Worm (Caenorhabditis elegans) whole organism, late embryonic: ENCODE results near the gene fbxb-75.

Source experiments
- Y22D7AL.16 ChIP-seq: sonication (generic microtip); optimal IDR thresholded peaks from 2 replicates; lab custom pipeline; 2016; ENCODE audit warnings: missing genetic modification characterization, missing compliant biosample characterization
- ama-1 ChIP-seq: fragments of 150-350 bp; optimal IDR thresholded peaks from 2 replicates; lab custom pipeline; 2014
- ceh-30 ChIP-seq: fragments of 150-350 bp; optimal IDR thresholded peaks from 2 replicates; lab custom pipeline; 2014; ENCODE audit warnings: missing biosample characterization, missing genetic modification characterization
- ceh-48 ChIP-seq: sonication (generic microtip); optimal IDR thresholded peaks from 2 replicates; lab custom pipeline; 2016; ENCODE audit warnings: missing genetic modification characterization, inconsistent platforms, missing compliant biosample characterization
- che-1 ChIP-seq: sonication (generic microtip); optimal IDR thresholded peaks from 2 replicates; lab custom pipeline; 2016; ENCODE audit warnings: mild to moderate bottlenecking, missing genetic modification characterization, missing compliant biosample characterization
- elt-2 ChIP-seq: sonication (generic microtip); optimal IDR thresholded peaks from 2 replicates; lab custom pipeline; 2016; ENCODE audit warnings: missing genetic modification reagents, missing genetic modification characterization, missing compliant biosample characterization
- fkh-10 ChIP-seq: fragments of 150-350 bp; optimal IDR thresholded peaks from 2 replicates; lab custom pipeline; 2014; ENCODE audit warnings: missing biosample characterization, missing genetic modification reagents, missing genetic modification characterization
- nhr-11 ChIP-seq: fragments of 150-350 bp; optimal IDR thresholded peaks from 2 replicates; lab custom pipeline; 2014; ENCODE audit warnings: missing biosample characterization, missing genetic modification characterization
- pax-1 ChIP-seq: fragments of 150-350 bp; optimal IDR thresholded peaks from 2 replicates; lab custom pipeline; 2014; ENCODE audit warnings: missing biosample characterization, missing genetic modification characterization
- pha-4 ChIP-seq: fragments of 150-350 bp; optimal IDR thresholded peaks from 2 replicates; lab custom pipeline; 2018; ENCODE audit warnings: missing biosample characterization, missing genetic modification reagents, missing genetic modification characterization
- pqm-1 ChIP-seq: sonication (generic microtip); optimal IDR thresholded peaks from 2 replicates; lab custom pipeline; 2016; ENCODE audit warnings: missing genetic modification characterization, missing compliant biosample characterization

- no peak for TF ChIP-seq ama-1 (lab: Kevin White, UChicago)
- no peak for TF ChIP-seq Y22D7AL.16
- no peak for TF ChIP-seq che-1 (tag; lab: Kevin White, UChicago)
- TF ChIP-seq pqm-1, result no peak
- no peak for TF ChIP-seq elt-2
- no peak for TF ChIP-seq ceh-30
- no peak for TF ChIP-seq pha-4 (tag; lab: Kevin White, UChicago)
- no peak for TF ChIP-seq fkh-10 (GFP tag; lab: Kevin White, UChicago)
- no peak for TF ChIP-seq ceh-48 (tag; lab: Kevin White, UChicago)
- no peak for TF ChIP-seq pax-1
- no peak for TF ChIP-seq nhr-11 (tag; lab: Kevin White, UChicago)
These were observed 47.0 kb downstream of the fbxb-75 start, which contains the start of gene ell-1 for ce11 chrIV:4393942-4394460.
